Worm (Caenorhabditis elegans): ENCODE data around the gene K05F1.9.

- TF ChIP-seq snpc-4 (tag; optimal IDR thresholded peaks at IDR 0.05), result no peak
- no peak for TF ChIP-seq sptf-1 (tag; optimal IDR thresholded peaks at IDR 0.05)
- TF ChIP-seq nhr-76 (tag; optimal IDR thresholded peaks at IDR 0.05), result no peak
- no peak for TF ChIP-seq elt-1 (tag; optimal IDR thresholded peaks at IDR 0.05; ENCODE audit: borderline replicate concordance, insufficient read depth)
- TF ChIP-seq drap-1 (GFP tag; optimal IDR thresholded peaks at IDR 0.05), result no peak
- no peak for TF ChIP-seq bed-3 (GFP tag; optimal IDR thresholded peaks at IDR 0.05)
- no peak for TF ChIP-seq unc-62 (GFP tag; optimal IDR thresholded peaks at IDR 0.05)
- TF ChIP-seq mep-1 (tag; optimal IDR thresholded peaks at IDR 0.05), result no peak
Measured at ce11 chrII:5804288-5804687, 3.3 kb upstream of the K05F1.9 start.
